Worm (Caenorhabditis elegans): Measurements from ENCODE around the gene Y59E9AL.8.
"Not testable (repeated sequence)": the region's sequence is repeated elsewhere in the genome, so short reads cannot be mapped to it uniquely, and the experiment has no call there.

DNA sequence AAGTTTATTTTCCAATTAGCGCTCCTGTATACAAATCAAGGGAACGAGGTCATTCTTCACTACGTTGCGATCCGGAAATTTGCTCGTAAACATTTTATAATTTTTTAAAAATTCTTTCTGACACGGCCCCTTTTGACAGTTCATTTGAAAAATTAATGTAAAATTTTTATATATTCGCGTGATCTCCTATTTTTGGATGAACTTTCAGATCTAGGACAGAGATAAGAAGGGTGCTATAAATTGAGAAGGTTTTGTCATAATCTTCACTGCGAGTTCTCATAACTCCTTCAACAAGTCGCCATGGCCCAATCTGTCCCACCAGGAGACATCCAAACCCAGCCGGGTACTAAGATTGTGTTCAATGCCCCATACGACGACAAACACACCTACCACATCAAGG lies 36.2 kb upstream of the Y59E9AL.8 start, which contains the start of gene msp-19:
- not testable (repeated sequence) for TF ChIP-seq nhr-76 (tag; optimal IDR thresholded peaks at IDR 0.05); fkh-10 (GFP tag; optimal IDR thresholded peaks at IDR 0.05); fkh-8 (tag; optimal IDR thresholded peaks at IDR 0.05); nhr-77 (tag; optimal IDR thresholded peaks at IDR 0.05); nhr-237 (tag; optimal IDR thresholded peaks at IDR 0.05); unc-62 (GFP tag; optimal IDR thresholded peaks at IDR 0.05)

Data from whole organism, L1 larva.